Worm (Caenorhabditis elegans) whole organism, young adult: Measurements from ENCODE around the gene msp-10.

ENCODE experiments used
- F10E7.11 ChIP-seq: sonication (generic microtip); optimal IDR thresholded peaks from 2 replicates; lab custom pipeline; 2017; ENCODE audit warnings: mild to moderate bottlenecking, missing genetic modification characterization, moderate library complexity, missing compliant biosample characterization
- F57C9.4 ChIP-seq: sonication (generic microtip); optimal IDR thresholded peaks from 2 replicates; lab custom pipeline; 2017; ENCODE audit warnings: mild to moderate bottlenecking, missing genetic modification characterization, missing compliant biosample characterization
- Y56A3A.18 ChIP-seq: fragments of 200-800 bp; sonication (Bioruptor generic); IDR thresholded peaks from 2 replicates; pipeline ENCODE4 v1.3.6; 2022; ENCODE audit warnings: missing genetic modification reagents, missing genetic modification characterization, missing compliant biosample characterization
- Y95B8A.8 ChIP-seq: fragments of 200-800 bp; sonication (Bioruptor generic); IDR thresholded peaks from 2 replicates; pipeline ENCODE4 v1.3.6; 2022; ENCODE audit warnings: missing genetic modification reagents, missing genetic modification characterization, missing compliant biosample characterization
- fkh-3 ChIP-seq: sonication (generic microtip); optimal IDR thresholded peaks from 2 replicates; lab custom pipeline; 2016; ENCODE audit warnings: mild to moderate bottlenecking, missing genetic modification characterization, missing compliant biosample characterization
- let-607 ChIP-seq, 2 experiments: fragments of 200-800 bp in 1 of 2; sonication (Bioruptor generic) in 1 of 2; sonication (generic microtip) in 1 of 2; optimal IDR thresholded peaks; 2 replicates each; lab custom pipeline; 2016 to 2018; ENCODE audit warnings: mild to moderate bottlenecking in 2 of 2, missing compliant biosample characterization in 2 of 2, missing genetic modification characterization in 2 of 2, moderate library complexity in 2 of 2, missing genotype in 1 of 2
- madf-3 ChIP-seq: fragments of 200-800 bp; sonication (Bioruptor generic); IDR thresholded peaks from 2 replicates; pipeline ENCODE4 v1.3.6; 2022; ENCODE audit warnings: missing genetic modification reagents, missing genetic modification characterization, missing compliant biosample characterization
- nfya-1 ChIP-seq: sonication (generic microtip); optimal IDR thresholded peaks from 2 replicates; lab custom pipeline; 2017; ENCODE audit warnings: antibody characterized with exemption, missing compliant biosample characterization, missing genetic modification characterization, borderline replicate concordance; ENCODE audit not compliant: insufficient read depth
- nhr-90 ChIP-seq: sonication (generic microtip); optimal IDR thresholded peaks from 2 replicates; lab custom pipeline; 2016; ENCODE audit warnings: missing genotype, mild to moderate bottlenecking, missing genetic modification characterization, missing compliant biosample characterization
- snpc-4 ChIP-seq, 5 experiments: fragments of 150-350 bp in 1 of 5; sonication (generic microtip) in 4 of 5; optimal IDR thresholded peaks; 2 replicates each; lab custom pipeline; 2014 to 2018; ENCODE audit warnings: missing genetic modification characterization in 5 of 5, missing biosample characterization in 3 of 5, antibody characterized with exemption in 2 of 5, mild to moderate bottlenecking in 2 of 5, missing compliant biosample characterization in 2 of 5, missing genotype in 2 of 5, moderate library complexity in 2 of 5, missing genetic modification reagents in 1 of 5
- unc-62 ChIP-seq: fragments of 150-350 bp; optimal IDR thresholded peaks from 2 replicates; lab custom pipeline; 2014; ENCODE audit warnings: missing biosample characterization, missing genetic modification reagents, missing genetic modification characterization
- ztf-28 ChIP-seq: fragments of 200-800 bp; sonication (Bioruptor generic); IDR thresholded peaks from 2 replicates; pipeline ENCODE4 v1.3.6; 2022; ENCODE audit warnings: missing genetic modification reagents, missing genetic modification characterization, missing compliant biosample characterization

- TF ChIP-seq ztf-28 (GFP tag; lab: Robert Waterston, UW) (no peak), fkh-3 (tag; lab: Kevin White, UChicago) (no peak), let-607 (tag; optimal IDR thresholded peaks at IDR 0.05; lab: Kevin White, UChicago) (no peak), Y95B8A.8 (no peak), Y56A3A.18 (GFP tag; lab: Robert Waterston, UW) (no peak), F57C9.4 (tag; lab: Kevin White, UChicago) (no peak), nfya-1 (tag; lab: Kevin White, UChicago) (no peak), nhr-90 (tag; lab: Kevin White, UChicago) (no peak), madf-3 (GFP tag; lab: Robert Waterston, UW) (no peak), unc-62 (GFP tag; lab: Kevin White, UChicago) (no peak), F10E7.11 (no peak), snpc-4 (GFP tag; optimal IDR thresholded peaks at IDR 0.05; lab: Kevin White, UChicago) (no peak), snpc-4 (tag; optimal IDR thresholded peaks at IDR 0.05; lab: Kevin White, UChicago) (no peak)
Measured at ce11 chrIV:9858970-9859369, 21.5 kb downstream of the msp-10 start.
